Worm (Caenorhabditis elegans): ENCODE data around the gene K09D9.14.

The K09D9.14 gene

ce11 chrV:4024777-4025176, 3.1 kb upstream of the K09D9.14 start, which contains the start of gene K09D9.1 (continued):
- no peak for TF ChIP-seq Y79H2A.3 (GFP tag; conservative IDR thresholded peaks at IDR 0.05)
- no peak for TF ChIP-seq lsy-27 (tag; optimal IDR thresholded peaks at IDR 0.05; ENCODE audit: borderline replicate concordance, insufficient read depth)

ce11 chrV:4022309-4022708, 633 bp upstream of the K09D9.14 start, which contains the start of gene cyp-35A3:
Gene cyp-35A3, plus strand, starts transcription at chrV:4022609.
- no peak for TF ChIP-seq attf-5 (GFP tag; optimal IDR thresholded peaks at IDR 0.05)

ce11 chrV:4019188-4019587, 2.5 kb downstream of the K09D9.14 start, which contains the start of gene K09D9.3:
Gene K09D9.3, plus strand, starts transcription at chrV:4019488.
- TF ChIP-seq F49E8.2 (tag; optimal IDR thresholded peaks at IDR 0.05; ENCODE audit: insufficient read depth) = no peak
- no peak for TF ChIP-seq lin-35 (GFP tag; optimal IDR thresholded peaks at IDR 0.05)
- TF ChIP-seq athp-1 (tag; optimal IDR thresholded peaks at IDR 0.05) = no peak
- TF ChIP-seq ets-4 (GFP tag; optimal IDR thresholded peaks at IDR 0.05) = no peak
- no peak for TF ChIP-seq snpc-1.3 (tag; optimal IDR thresholded peaks at IDR 0.05; ENCODE audit: insufficient read depth)
- no peak for TF ChIP-seq ceh-79 (tag; optimal IDR thresholded peaks at IDR 0.05)
- no peak for TF ChIP-seq Y53F4B.3 (GFP tag; IDR thresholded peaks at IDR 0.05)
- no peak for TF ChIP-seq unc-62 (GFP tag; optimal IDR thresholded peaks at IDR 0.05)
- no peak for TF ChIP-seq B0035.1 (tag; optimal IDR thresholded peaks at IDR 0.05)

- TF ChIP-seq B0019.2 (GFP tag; conservative IDR thresholded peaks at IDR 0.05) = no peak
- no peak for TF ChIP-seq xnd-1 (tag; optimal IDR thresholded peaks at IDR 0.05)
- no peak for TF ChIP-seq F52B5.7 (tag; optimal IDR thresholded peaks at IDR 0.05)
- TF ChIP-seq snpc-3.4 (tag; optimal IDR thresholded peaks at IDR 0.05) = no peak
- TF ChIP-seq ztf-18 (tag; optimal IDR thresholded peaks at IDR 0.05) = no peak
- no peak for TF ChIP-seq nfyb-1 (GFP tag; IDR thresholded peaks at IDR 0.05)
- TF ChIP-seq ama-1 (optimal IDR thresholded peaks at IDR 0.05) = no peak
- no peak for TF ChIP-seq ama-1 (GFP tag; optimal IDR thresholded peaks at IDR 0.05)
- TF ChIP-seq efl-1 (GFP tag; optimal IDR thresholded peaks at IDR 0.05) = no peak
- TF ChIP-seq unc-130 (GFP tag; optimal IDR thresholded peaks at IDR 0.05) = no peak
- no peak for TF ChIP-seq attf-5 (GFP tag; optimal IDR thresholded peaks at IDR 0.05)
- no peak for TF ChIP-seq egl-18 (GFP tag; IDR thresholded peaks at IDR 0.05)
- TF ChIP-seq nhr-27 (tag; optimal IDR thresholded peaks at IDR 0.05) = no peak
- no peak for TF ChIP-seq hlh-12 (tag; optimal IDR thresholded peaks at IDR 0.05)
- TF ChIP-seq B0261.1 (tag; optimal IDR thresholded peaks at IDR 0.05) = no peak
- TF ChIP-seq lir-1 (GFP tag; conservative IDR thresholded peaks at IDR 0.05) = no peak
Observed at ce11 chrV:4018591-4018990, 3.1 kb downstream of the K09D9.14 start.

ce11 chrV:4016780-4017179, 4.9 kb downstream of the K09D9.14 start, which contains the start of gene srw-89:
Gene srw-89, plus strand, starts transcription at chrV:4017080.
- TF ChIP-seq athp-1 (tag; optimal IDR thresholded peaks at IDR 0.05) (no peak), K11D2.4 (GFP tag; IDR thresholded peaks at IDR 0.05) (no peak), hsf-1 (GFP tag; IDR thresholded peaks at IDR 0.05) (no peak), bed-2 (GFP tag; IDR thresholded peaks at IDR 0.05) (no peak)

- no peak for TF ChIP-seq nhr-80 (tag; optimal IDR thresholded peaks at IDR 0.05)
- TF ChIP-seq K11D2.4 (GFP tag; IDR thresholded peaks at IDR 0.05) = no peak
- no peak for TF ChIP-seq zfh-2 (GFP tag; conservative IDR thresholded peaks at IDR 0.05)
- no peak for TF ChIP-seq ZK185.1 (tag; optimal IDR thresholded peaks at IDR 0.05; ENCODE audit: poor library complexity, severe bottlenecking)
- no peak for TF ChIP-seq cebp-1 (GFP tag; IDR thresholded peaks at IDR 0.05)
- TF ChIP-seq cebp-1 (tag; optimal IDR thresholded peaks at IDR 0.05) = no peak
- TF ChIP-seq F39B2.1 (GFP tag; IDR thresholded peaks at IDR 0.05) = no peak
- no peak for TF ChIP-seq sdz-38 (tag; optimal IDR thresholded peaks at IDR 0.05)
- TF ChIP-seq aptf-3 (GFP tag; IDR thresholded peaks at IDR 0.05) = no peak
- TF ChIP-seq Y79H2A.3 (GFP tag; conservative IDR thresholded peaks at IDR 0.05) = no peak
- no peak for TF ChIP-seq nfya-2 (GFP tag; IDR thresholded peaks at IDR 0.05)
Observed at ce11 chrV:4010170-4010569, 11.5 kb downstream of the K09D9.14 start, which contains the start of gene srh-4. Gene srh-4, plus strand, starts transcription at chrV:4010470.

Data from whole organism, young adult.